Worm (Caenorhabditis elegans): ENCODE results near the gene tbx-33.

DNA sequence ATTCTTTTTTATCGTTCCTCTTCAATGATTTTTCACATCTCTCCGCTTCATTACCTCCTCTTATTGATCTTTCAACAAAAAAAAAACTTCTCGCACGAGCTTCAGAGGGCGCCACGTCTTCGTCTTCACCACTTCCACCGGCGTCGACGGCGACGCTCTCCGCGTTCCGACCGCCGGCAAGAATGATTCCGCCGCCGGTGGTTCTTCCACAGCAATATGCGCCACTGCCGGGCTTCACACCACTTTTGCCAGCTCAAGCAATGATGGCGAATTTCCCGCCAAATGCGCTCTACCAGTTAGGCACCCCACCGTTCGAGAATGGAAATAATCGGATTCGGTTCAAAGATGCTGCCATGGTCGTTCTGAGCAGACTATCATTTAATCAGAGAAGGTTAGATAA lies 46.4 kb upstream of the tbx-33 start:
- no peak for TF ChIP-seq unc-62 (GFP tag; optimal IDR thresholded peaks at IDR 0.05)
- TF ChIP-seq blmp-1 (tag; optimal IDR thresholded peaks at IDR 0.05) = no peak
- TF ChIP-seq cnd-1 (tag; optimal IDR thresholded peaks at IDR 0.05) = no peak
- no peak for TF ChIP-seq pha-4 (tag; optimal IDR thresholded peaks at IDR 0.05)
- no peak for TF ChIP-seq nhr-28 (tag; optimal IDR thresholded peaks at IDR 0.05)
- TF ChIP-seq lsy-2 (tag; optimal IDR thresholded peaks at IDR 0.05) = no peak
- no peak for TF ChIP-seq flh-1 (GFP tag; optimal IDR thresholded peaks at IDR 0.05)
- no peak for TF ChIP-seq ceh-39 (tag; optimal IDR thresholded peaks at IDR 0.05)
- TF ChIP-seq unc-120 (tag; optimal IDR thresholded peaks at IDR 0.05; ENCODE audit: poor library complexity, severe bottlenecking) = no peak
- no peak for TF ChIP-seq nhr-12 (tag; optimal IDR thresholded peaks at IDR 0.05)
- no peak for TF ChIP-seq ztf-11 (tag; optimal IDR thresholded peaks at IDR 0.05)
- no peak for TF ChIP-seq mep-1 (tag; optimal IDR thresholded peaks at IDR 0.05)
- TF ChIP-seq unc-39 (tag; optimal IDR thresholded peaks at IDR 0.05) = no peak

Measured in whole organism, mixed stage, embryonic.